Worm (Caenorhabditis elegans) whole organism, early embryonic: Measurements from ENCODE around the gene sqt-1.

Source experiments
- F13C5.2 ChIP-seq: sonication (generic microtip); optimal IDR thresholded peaks from 2 replicates; lab custom pipeline; 2017; ENCODE audit warnings: mild to moderate bottlenecking, missing genetic modification characterization, inconsistent platforms, missing compliant biosample characterization
- aly-1 ChIP-seq: sonication (generic microtip); optimal IDR thresholded peaks from 2 replicates; lab custom pipeline; 2016; ENCODE audit warnings: missing genetic modification characterization, missing compliant biosample characterization
- ama-1 ChIP-seq: fragments of 150-350 bp; optimal IDR thresholded peaks from 2 replicates; lab custom pipeline; 2014
- ets-7 ChIP-seq: sonication (generic microtip); optimal IDR thresholded peaks from 2 replicates; lab custom pipeline; 2016; ENCODE audit warnings: missing genotype, missing genetic modification characterization, missing compliant biosample characterization
- flt-1 ChIP-seq: fragments of 200-800 bp; sonication (Bioruptor generic); IDR thresholded peaks from 2 replicates; pipeline ENCODE4 v1.3.6; 2022; ENCODE audit warnings: missing genetic modification characterization, missing compliant biosample characterization
- tbx-37 ChIP-seq: fragments of 200-800 bp; sonication (Bioruptor generic); conservative IDR thresholded peaks from 2 replicates; pipeline ENCODE4 v1.3.6; 2022; ENCODE audit warnings: missing genetic modification reagents, missing genetic modification characterization, missing compliant biosample characterization
- tra-4 ChIP-seq: sonication (generic microtip); optimal IDR thresholded peaks from 2 replicates; lab custom pipeline; 2017; ENCODE audit warnings: missing genetic modification characterization, missing compliant biosample characterization

DNA sequence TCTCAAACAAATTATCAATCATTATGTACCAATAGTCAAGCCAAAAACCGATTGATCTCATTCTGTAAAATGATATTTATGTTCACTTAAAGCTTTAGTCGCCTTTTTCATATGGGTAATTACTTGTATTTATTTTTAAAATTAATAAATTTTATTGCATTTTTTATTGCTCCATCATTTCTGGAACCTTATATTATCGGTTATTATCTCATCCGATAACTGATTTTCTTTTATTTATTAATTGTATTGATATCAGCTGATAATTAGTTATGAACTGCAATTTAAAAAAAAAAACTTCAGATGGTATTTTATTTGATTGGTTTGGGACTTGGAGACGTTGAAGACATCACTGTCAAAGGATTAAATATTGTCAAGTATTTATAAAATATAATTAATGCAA, 12.3 kb upstream of the sqt-1 start, which contains the start of gene dph-5:
- TF ChIP-seq ama-1 (lab: Kevin White, UChicago) (no peak), ets-7 (tag; lab: Kevin White, UChicago) (no peak), flt-1 (no peak), tra-4 (tag; lab: Kevin White, UChicago) (no peak), tbx-37 (GFP tag; lab: Robert Waterston, UW) (no peak), aly-1 (no peak), F13C5.2 (no peak)
